Fruit fly (Drosophila melanogaster) whole organism, pupa: ENCODE measurements around the gene Scr.

Experiments used
- CG12605 ChIP-seq: fragments of 200-800 bp; sonication (Bioruptor generic); IDR thresholded peaks from 2 replicates; pipeline ENCODE4 v1.3.6; 2022; ENCODE audit warnings: missing biosample characterization, missing genetic modification characterization
- CG14655 ChIP-seq: fragments of 200-800 bp; sonication (Bioruptor generic); optimal IDR thresholded peaks from 3 replicates; lab custom pipeline; 2017; ENCODE audit warnings: mild to moderate bottlenecking, missing biosample characterization, missing genetic modification reagents, missing genetic modification characterization
- CG15710 ChIP-seq: fragments of 200-800 bp; sonication (Bioruptor generic); optimal IDR thresholded peaks from 2 replicates; lab custom pipeline; 2018; ENCODE audit warnings: missing biosample characterization, mild to moderate bottlenecking, missing genetic modification characterization, moderate library complexity
- CG34367 ChIP-seq: fragments of 200-800 bp; sonication (Bioruptor generic); optimal IDR thresholded peaks from 2 replicates; lab custom pipeline; 2018; ENCODE audit warnings: missing biosample characterization, mild to moderate bottlenecking, missing genetic modification characterization
- CG4496 ChIP-seq: fragments of 200-800 bp; sonication (Bioruptor generic); IDR thresholded peaks from 3 replicates; pipeline ENCODE4 v1.3.6; 2022; ENCODE audit warnings: missing biosample characterization, missing genetic modification characterization
- CG8301 ChIP-seq: fragments of 200-800 bp; sonication (Bioruptor generic); optimal IDR thresholded peaks from 2 replicates; lab custom pipeline; 2018; ENCODE audit warnings: missing biosample characterization, mild to moderate bottlenecking, missing genetic modification characterization
- Pif1A ChIP-seq: fragments of 200-800 bp; sonication (Bioruptor generic); optimal IDR thresholded peaks from 3 replicates; lab custom pipeline; 2016; ENCODE audit warnings: missing biosample characterization, missing genetic modification characterization
- Snoo ChIP-seq: fragments of 200-800 bp; sonication (Bioruptor generic); optimal IDR thresholded peaks from 3 replicates; lab custom pipeline; 2017; ENCODE audit warnings: missing biosample characterization, mild to moderate bottlenecking, missing genetic modification characterization, inconsistent platforms
- gl ChIP-seq: fragments of 200-800 bp; sonication (Bioruptor generic); optimal IDR thresholded peaks from 2 replicates; lab custom pipeline; 2018; ENCODE audit warnings: missing biosample characterization, mild to moderate bottlenecking, missing genetic modification characterization
- rn ChIP-seq: fragments of 200-800 bp; sonication (Bioruptor generic); IDR thresholded peaks from 2 replicates; pipeline ENCODE4 v1.3.6; 2022; ENCODE audit warnings: missing biosample characterization, missing genetic modification characterization

DNA sequence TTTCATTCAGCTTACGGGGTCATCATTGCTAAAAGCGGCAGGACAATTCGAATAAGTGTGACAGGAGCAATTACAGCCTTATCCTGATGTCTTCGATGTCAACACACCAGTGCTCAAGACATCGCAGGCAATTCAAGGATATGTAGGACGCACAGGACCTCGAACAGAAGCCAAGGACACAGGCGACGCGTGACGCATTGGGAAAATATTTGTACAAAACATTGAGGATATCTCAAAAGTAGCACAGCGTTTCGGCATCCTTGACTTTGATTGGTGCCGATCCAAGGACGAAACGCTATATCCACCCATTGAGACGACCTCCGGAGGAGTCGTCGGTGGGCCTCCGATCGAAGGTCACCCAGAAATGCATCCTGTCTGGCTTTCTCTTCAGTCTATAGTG is 10.3 kb upstream of the Scr start:
- no peak for TF ChIP-seq CG12605 (GFP tag; lab: Robert Waterston, UW)
- no peak for TF ChIP-seq Pif1A (GFP tag; lab: Kevin White, UChicago)
- TF ChIP-seq CG8301 = no peak
- TF ChIP-seq Snoo = no peak
- no peak for TF ChIP-seq CG4496 (GFP tag; lab: Robert Waterston, UW)
- no peak for TF ChIP-seq CG14655 (GFP tag; lab: Kevin White, UChicago)
- no peak for TF ChIP-seq rn
- TF ChIP-seq CG34367 (tag; lab: Kevin White, UChicago) = no peak
- no peak for TF ChIP-seq gl (tag; lab: Kevin White, UChicago)
- TF ChIP-seq CG15710 (tag; lab: Kevin White, UChicago) = no peak
